Worm (Caenorhabditis elegans) whole organism, young adult: Measurements from ENCODE around the gene jamp-1.
"Not testable (repeated sequence)": the region's sequence is repeated elsewhere in the genome, so short reads cannot be mapped to it uniquely, and the experiment has no call there.

Source experiments
- T26A5.8 ChIP-seq: sonication (generic microtip); optimal IDR thresholded peaks from 2 replicates; lab custom pipeline; 2016; ENCODE audit warnings: missing genetic modification characterization, missing compliant biosample characterization
- ama-1 ChIP-seq, 3 experiments: fragments of 150-350 bp in 1 of 3; sonication (generic microtip) in 2 of 3; optimal IDR thresholded peaks; 2 replicates each; lab custom pipeline; 2014 to 2018; ENCODE audit warnings: missing biosample characterization in 2 of 3, missing genetic modification characterization in 2 of 3, missing genetic modification reagents in 2 of 3
- ceh-100 ChIP-seq: fragments of 200-800 bp; sonication (Bioruptor generic); IDR thresholded peaks from 2 replicates; pipeline ENCODE4 v1.3.6; 2022; ENCODE audit warnings: missing genetic modification reagents, missing genetic modification characterization, missing compliant biosample characterization
- ceh-91 ChIP-seq: fragments of 200-800 bp; sonication (Bioruptor generic); IDR thresholded peaks from 2 replicates; pipeline ENCODE4 v1.3.6; 2022; ENCODE audit warnings: missing genetic modification reagents, missing genetic modification characterization, missing compliant biosample characterization
- egl-44 ChIP-seq: fragments of 200-800 bp; sonication (Bioruptor generic); IDR thresholded peaks from 2 replicates; pipeline ENCODE4 v1.3.6; 2022; ENCODE audit warnings: missing genetic modification reagents, missing genetic modification characterization, missing compliant biosample characterization
- him-1 ChIP-seq: sonication (generic microtip); optimal IDR thresholded peaks from 2 replicates; lab custom pipeline; 2016; ENCODE audit warnings: missing genotype, missing genetic modification reagents, missing genetic modification characterization, missing compliant biosample characterization
- lin-54 ChIP-seq: fragments of 200-800 bp; sonication (Bioruptor generic); optimal IDR thresholded peaks from 2 replicates; lab custom pipeline; 2018; ENCODE audit warnings: mild to moderate bottlenecking, missing genetic modification characterization, missing compliant biosample characterization
- nhr-90 ChIP-seq: sonication (generic microtip); optimal IDR thresholded peaks from 2 replicates; lab custom pipeline; 2016; ENCODE audit warnings: missing genotype, mild to moderate bottlenecking, missing genetic modification characterization, missing compliant biosample characterization
- snpc-4 ChIP-seq, 5 experiments: fragments of 150-350 bp in 1 of 5; sonication (generic microtip) in 4 of 5; optimal IDR thresholded peaks; 2 replicates each; lab custom pipeline; 2014 to 2018; ENCODE audit warnings: missing genetic modification characterization in 5 of 5, missing biosample characterization in 3 of 5, antibody characterized with exemption in 2 of 5, mild to moderate bottlenecking in 2 of 5, missing compliant biosample characterization in 2 of 5, missing genotype in 2 of 5, moderate library complexity in 2 of 5, missing genetic modification reagents in 1 of 5
- unc-62 ChIP-seq: fragments of 150-350 bp; optimal IDR thresholded peaks from 2 replicates; lab custom pipeline; 2014; ENCODE audit warnings: missing biosample characterization, missing genetic modification reagents, missing genetic modification characterization

DNA sequence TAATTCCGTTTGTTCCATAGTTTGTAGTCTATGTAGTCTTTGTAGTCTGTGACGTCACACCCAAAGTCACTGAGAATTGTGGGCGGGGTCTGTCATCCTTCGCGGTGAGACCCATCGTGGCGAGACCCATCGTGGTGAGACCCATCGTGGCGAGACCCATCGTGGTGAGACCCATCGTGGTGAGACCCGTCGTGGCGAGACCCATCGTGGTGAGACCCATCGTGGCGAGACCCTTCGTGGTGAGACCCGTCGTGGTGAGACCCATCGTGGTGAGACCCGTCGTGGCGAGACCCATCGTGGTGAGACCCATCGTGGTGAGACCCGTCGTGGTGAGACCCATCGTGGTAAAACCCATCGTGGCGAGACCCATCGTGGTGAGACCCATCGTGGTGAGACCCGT is 20.5 kb upstream of the jamp-1 start:
- TF ChIP-seq snpc-4 (GFP tag; optimal IDR thresholded peaks at IDR 0.05; lab: Kevin White, UChicago); snpc-4 (tag; optimal IDR thresholded peaks at IDR 0.05; lab: Kevin White, UChicago); egl-44 (GFP tag; lab: Robert Waterston, UW); unc-62 (GFP tag; lab: Kevin White, UChicago); lin-54 (GFP tag; lab: Kevin White, UChicago); T26A5.8 (tag; lab: Kevin White, UChicago); ama-1 (optimal IDR thresholded peaks at IDR 0.05; lab: Kevin White, UChicago); ama-1 (GFP tag; optimal IDR thresholded peaks at IDR 0.05; lab: Kevin White, UChicago); ceh-91 (GFP tag; lab: Robert Waterston, UW); him-1 (tag; lab: Kevin White, UChicago); ceh-100 (GFP tag; lab: Robert Waterston, UW); nhr-90 (tag; lab: Kevin White, UChicago): not testable (repeated sequence)
